Worm (Caenorhabditis elegans) whole organism, L4/young adult: ENCODE results near the gene C28C12.12.

Source experiments
- dao-5 ChIP-seq: sonication (generic microtip); optimal IDR thresholded peaks from 2 replicates; lab custom pipeline; 2016; ENCODE audit warnings: missing genotype, missing genetic modification characterization, moderate library complexity, missing compliant biosample characterization
- him-1 ChIP-seq: sonication (generic microtip); optimal IDR thresholded peaks from 2 replicates; lab custom pipeline; 2016; ENCODE audit warnings: missing genotype, missing genetic modification reagents, missing genetic modification characterization, missing compliant biosample characterization

- no peak for TF ChIP-seq him-1 (tag; lab: Kevin White, UChicago)
- no peak for TF ChIP-seq dao-5 (tag; lab: Kevin White, UChicago)
These were observed 46.3 kb downstream of the C28C12.12 start for ce11 chrIV:8449869-8450268.
